Fruit fly (Drosophila melanogaster) whole organism, embryonic: ENCODE measurements around the gene CG14339.

Source experiments
- Antp ChIP-seq: fragments of 200-800 bp; sonication (Bioruptor generic); optimal IDR thresholded peaks from 3 replicates; lab custom pipeline; 2016; ENCODE audit warnings: missing biosample characterization, missing genetic modification characterization
- BEAF-32 ChIP-seq: fragments of 200-800 bp; sonication (Bioruptor generic); optimal IDR thresholded peaks from 3 replicates; lab custom pipeline; 2017; ENCODE audit warnings: missing biosample characterization, missing genetic modification characterization, mild to moderate bottlenecking, moderate library complexity, missing genetic modification reagents
- Bteb2 ChIP-seq: fragments of 200-800 bp; sonication (Bioruptor generic); optimal IDR thresholded peaks from 2 replicates; lab custom pipeline; 2016; ENCODE audit warnings: missing biosample characterization, missing genetic modification characterization
- CG10431 ChIP-seq: fragments of 200-800 bp; sonication (Bioruptor generic); optimal IDR thresholded peaks from 3 replicates; lab custom pipeline; 2018; ENCODE audit warnings: missing biosample characterization, mild to moderate bottlenecking, missing genetic modification characterization
- CG11247 ChIP-seq: fragments of 200-800 bp; sonication (Bioruptor generic); IDR thresholded peaks from 2 replicates; pipeline ENCODE4 v1.3.6; 2022; ENCODE audit warnings: missing biosample characterization, missing genetic modification characterization
- CG11560 ChIP-seq: fragments of 200-800 bp; sonication (Bioruptor generic); IDR thresholded peaks from 3 replicates; pipeline ENCODE4 v1.3.6; 2022; ENCODE audit warnings: missing biosample characterization, missing genetic modification characterization
- CG12071 ChIP-seq: fragments of 200-800 bp; sonication (Bioruptor generic); optimal IDR thresholded peaks from 3 replicates; lab custom pipeline; 2018; ENCODE audit warnings: missing biosample characterization, mild to moderate bottlenecking, missing genetic modification characterization
- CG12236 ChIP-seq: fragments of 200-800 bp; sonication (Bioruptor generic); optimal IDR thresholded peaks from 2 replicates; lab custom pipeline; 2016; ENCODE audit warnings: missing biosample characterization, missing genetic modification characterization
- CG12769 ChIP-seq: fragments of 200-800 bp; sonication (Bioruptor generic); optimal IDR thresholded peaks from 2 replicates; lab custom pipeline; 2019; ENCODE audit warnings: missing biosample characterization, mild to moderate bottlenecking, missing genetic modification characterization, moderate library complexity
- CG12942 ChIP-seq: fragments of 200-800 bp; sonication (Bioruptor generic); optimal IDR thresholded peaks from 3 replicates; lab custom pipeline; 2016; ENCODE audit warnings: missing biosample characterization, missing genetic modification characterization
- CG14860 ChIP-seq: fragments of 200-800 bp; sonication (Bioruptor generic); IDR thresholded peaks from 3 replicates; pipeline ENCODE4 v1.3.6; 2022; ENCODE audit warnings: missing biosample characterization, missing genetic modification characterization; ENCODE audit not compliant: partially characterized antibody
- CG15011 ChIP-seq: fragments of 200-800 bp; sonication (Bioruptor generic); optimal IDR thresholded peaks from 3 replicates; lab custom pipeline; 2018; ENCODE audit warnings: missing biosample characterization, mild to moderate bottlenecking, missing genetic modification characterization
- CG16863 ChIP-seq: fragments of 200-800 bp; sonication (Bioruptor generic); optimal IDR thresholded peaks from 3 replicates; lab custom pipeline; 2016; ENCODE audit warnings: missing biosample characterization, missing genetic modification characterization
- CG17186 ChIP-seq: fragments of 200-800 bp; sonication (Bioruptor generic); optimal IDR thresholded peaks from 3 replicates; lab custom pipeline; 2017; ENCODE audit warnings: missing biosample characterization, missing genetic modification reagents, missing genetic modification characterization
- CG17829 ChIP-seq: fragments of 200-800 bp; optimal IDR thresholded peaks from 2 replicates; lab custom pipeline; 2019; ENCODE audit warnings: missing biosample characterization, mild to moderate bottlenecking, missing genetic modification characterization, moderate library complexity
- CG2199 ChIP-seq: fragments of 200-800 bp; sonication (Bioruptor generic); IDR thresholded peaks from 3 replicates; pipeline ENCODE4 v1.3.6; 2022; ENCODE audit warnings: missing biosample characterization, missing genetic modification characterization
- CG31388 ChIP-seq: fragments of 200-800 bp; sonication (Bioruptor generic); optimal IDR thresholded peaks from 2 replicates; lab custom pipeline; 2016; ENCODE audit warnings: missing biosample characterization, missing genetic modification characterization
- CG31441 ChIP-seq: fragments of 200-800 bp; sonication (Bioruptor generic); IDR thresholded peaks from 2 replicates; pipeline ENCODE4 v1.3.6; 2022; ENCODE audit warnings: missing biosample characterization, missing genetic modification characterization
- CG34224 ChIP-seq: fragments of 200-800 bp; sonication (Bioruptor generic); IDR thresholded peaks from 3 replicates; pipeline ENCODE4 v1.3.6; 2022; ENCODE audit warnings: missing biosample characterization, missing genetic modification characterization; ENCODE audit not compliant: partially characterized antibody
- CG6254 ChIP-seq: fragments of 200-800 bp; sonication (Bioruptor generic); optimal IDR thresholded peaks from 3 replicates; lab custom pipeline; 2017; ENCODE audit warnings: mild to moderate bottlenecking, missing biosample characterization, missing genetic modification reagents, missing genetic modification characterization
- CG6683 ChIP-seq: fragments of 200-800 bp; sonication (Bioruptor generic); optimal IDR thresholded peaks from 2 replicates; lab custom pipeline; 2017; ENCODE audit warnings: missing biosample characterization, mild to moderate bottlenecking, missing genetic modification characterization, missing genetic modification reagents
- CG9876 ChIP-seq: fragments of 200-800 bp; sonication (Bioruptor generic); optimal IDR thresholded peaks from 2 replicates; lab custom pipeline; 2016; ENCODE audit warnings: missing biosample characterization, missing genetic modification characterization
- Dbx ChIP-seq: fragments of 200-800 bp; sonication (Bioruptor generic); IDR thresholded peaks from 3 replicates; pipeline ENCODE4 v1.3.6; 2022; ENCODE audit warnings: missing biosample characterization, missing genetic modification characterization
- Doc3 ChIP-seq: fragments of 200-800 bp; sonication (Bioruptor generic); IDR thresholded peaks from 3 replicates; pipeline ENCODE4 v1.3.6; 2022; ENCODE audit warnings: missing biosample characterization, missing genetic modification characterization; ENCODE audit not compliant: partially characterized antibody
- Ets65A ChIP-seq: fragments of 200-800 bp; sonication (Bioruptor generic); peaks from one replicate; lab custom pipeline; 2016; ENCODE audit warnings: missing biosample characterization, missing genetic modification characterization
- Fer3 ChIP-seq: fragments of 200-800 bp; sonication (Bioruptor generic); optimal IDR thresholded peaks from 2 replicates; lab custom pipeline; 2018; ENCODE audit warnings: missing biosample characterization, mild to moderate bottlenecking, missing genetic modification characterization, moderate library complexity
- H2.0 ChIP-seq: fragments of 200-800 bp; sonication (Bioruptor generic); IDR thresholded peaks from 2 replicates; pipeline ENCODE4 v1.3.6; 2022; ENCODE audit warnings: missing biosample characterization, missing genetic modification characterization
- HmgD ChIP-seq: fragments of 200-800 bp; sonication (Bioruptor generic); optimal IDR thresholded peaks from 3 replicates; lab custom pipeline; 2016; ENCODE audit warnings: missing biosample characterization, missing genetic modification characterization
- MTF-1 ChIP-seq: fragments of 200-800 bp; sonication (Bioruptor generic); optimal IDR thresholded peaks from 2 replicates; lab custom pipeline; 2018; ENCODE audit warnings: missing biosample characterization, mild to moderate bottlenecking, missing genetic modification characterization, borderline replicate concordance
- Med ChIP-seq: fragments of 200-800 bp; sonication (Bioruptor generic); peaks from one replicate; lab custom pipeline; 2016; ENCODE audit warnings: missing biosample characterization, missing genetic modification characterization, mild to moderate bottlenecking, inconsistent platforms, moderate library complexity
- NFAT ChIP-seq: fragments of 200-800 bp; sonication (Bioruptor generic); IDR thresholded peaks from 2 replicates; pipeline ENCODE4 v1.3.6; 2022; ENCODE audit warnings: missing biosample characterization, missing genetic modification characterization
- Optix ChIP-seq: fragments of 200-800 bp; sonication (Bioruptor generic); IDR thresholded peaks from 3 replicates; pipeline ENCODE4 v1.3.6; 2022; ENCODE audit warnings: missing biosample characterization, missing genetic modification characterization
- Ravus ChIP-seq: fragments of 200-800 bp; sonication (Bioruptor generic); IDR thresholded peaks from 2 replicates; pipeline ENCODE4 v1.3.6; 2022; ENCODE audit warnings: missing biosample characterization, missing genetic modification characterization
- Trl ChIP-seq, 3 experiments: fragments of >200 bp in 2 of 3; fragments of 200-800 bp in 1 of 3; sonication (Bioruptor generic) in 1 of 3; optimal IDR thresholded peaks; 2 replicates in 1 of 3; 3 replicates in 2 of 3; lab custom pipeline; 2016 to 2017; ENCODE audit warnings: missing biosample characterization in 1 of 3, missing genetic modification characterization in 1 of 3
- ab ChIP-seq: fragments of 200-800 bp; sonication (Bioruptor generic); optimal IDR thresholded peaks from 2 replicates; lab custom pipeline; 2016; ENCODE audit warnings: missing biosample characterization, missing genetic modification characterization
- al ChIP-seq: fragments of 200-800 bp; sonication (Bioruptor generic); IDR thresholded peaks from 2 replicates; pipeline ENCODE4 v1.3.6; 2022; ENCODE audit warnings: missing biosample characterization, missing genetic modification characterization
- disco-r ChIP-seq: fragments of 200-800 bp; sonication (Bioruptor generic); optimal IDR thresholded peaks from 2 replicates; lab custom pipeline; 2016; ENCODE audit warnings: missing biosample characterization, missing genetic modification characterization
- ind ChIP-seq: fragments of 200-800 bp; sonication (Bioruptor generic); optimal IDR thresholded peaks from 3 replicates; lab custom pipeline; 2016; ENCODE audit warnings: missing biosample characterization, missing genetic modification characterization
- nerfin-1 ChIP-seq: fragments of 200-800 bp; sonication (Bioruptor generic); optimal IDR thresholded peaks from 3 replicates; lab custom pipeline; 2019; ENCODE audit warnings: missing biosample characterization, mild to moderate bottlenecking, missing genetic modification characterization, moderate library complexity
- nerfin-2 ChIP-seq: fragments of 200-800 bp; sonication (Bioruptor generic); IDR thresholded peaks from 2 replicates; pipeline ENCODE4 v1.3.6; 2022; ENCODE audit warnings: missing biosample characterization, missing genetic modification characterization; ENCODE audit not compliant: partially characterized antibody
- ro ChIP-seq: fragments of 200-800 bp; sonication (Bioruptor generic); IDR thresholded peaks from 2 replicates; pipeline ENCODE4 v1.3.6; 2022; ENCODE audit warnings: missing biosample characterization, missing genetic modification characterization
- run ChIP-seq: fragments of 200-800 bp; sonication (Bioruptor generic); optimal IDR thresholded peaks from 3 replicates; lab custom pipeline; 2018; ENCODE audit warnings: missing biosample characterization, mild to moderate bottlenecking, missing genetic modification characterization
- sima ChIP-seq: fragments of 200-800 bp; sonication (Bioruptor generic); optimal IDR thresholded peaks from 2 replicates; lab custom pipeline; 2016; ENCODE audit warnings: missing biosample characterization, missing genetic modification characterization
- slp2 ChIP-seq: fragments of 200-800 bp; sonication (Bioruptor generic); optimal IDR thresholded peaks from 2 replicates; lab custom pipeline; 2016; ENCODE audit warnings: missing biosample characterization, missing genetic modification characterization
- stwl ChIP-seq: fragments of 200-800 bp; sonication (Bioruptor generic); optimal IDR thresholded peaks from 3 replicates; lab custom pipeline; 2018; ENCODE audit warnings: missing biosample characterization, mild to moderate bottlenecking, missing genetic modification characterization, moderate library complexity
- tll ChIP-seq, 2 experiments: fragments of 200-800 bp in 1 of 2; fragments of >200 bp in 1 of 2; sonication (Bioruptor generic) in 1 of 2; optimal IDR thresholded peaks; 2 replicates each; lab custom pipeline; 2017 to 2019; ENCODE audit warnings: missing biosample characterization in 2 of 2, missing genetic modification characterization in 2 of 2, mild to moderate bottlenecking in 1 of 2, moderate library complexity in 1 of 2
- tup ChIP-seq: fragments of 200-800 bp; sonication (Bioruptor generic); optimal IDR thresholded peaks from 2 replicates; lab custom pipeline; 2016; ENCODE audit warnings: missing biosample characterization, mild to moderate bottlenecking, missing genetic modification characterization, moderate library complexity
- usp ChIP-seq: fragments of >200 bp; optimal IDR thresholded peaks from 2 replicates; lab custom pipeline; 2017; ENCODE audit warnings: missing biosample characterization, missing genetic modification characterization
- vfl ChIP-seq: fragments of 200-800 bp; sonication (Bioruptor generic); optimal IDR thresholded peaks from 2 replicates; lab custom pipeline; 2016; ENCODE audit warnings: missing biosample characterization, missing genetic modification characterization
- z ChIP-seq: fragments of 200-800 bp; sonication (Bioruptor generic); IDR thresholded peaks from 3 replicates; pipeline ENCODE4 v1.3.6; 2022; ENCODE audit warnings: missing biosample characterization, missing genetic modification characterization
- zfh1 ChIP-seq: fragments of 200-800 bp; sonication (Bioruptor generic); IDR thresholded peaks from 3 replicates; pipeline ENCODE4 v1.3.6; 2022; ENCODE audit warnings: missing biosample characterization, missing genetic modification characterization

CG14339 gene

DNA sequence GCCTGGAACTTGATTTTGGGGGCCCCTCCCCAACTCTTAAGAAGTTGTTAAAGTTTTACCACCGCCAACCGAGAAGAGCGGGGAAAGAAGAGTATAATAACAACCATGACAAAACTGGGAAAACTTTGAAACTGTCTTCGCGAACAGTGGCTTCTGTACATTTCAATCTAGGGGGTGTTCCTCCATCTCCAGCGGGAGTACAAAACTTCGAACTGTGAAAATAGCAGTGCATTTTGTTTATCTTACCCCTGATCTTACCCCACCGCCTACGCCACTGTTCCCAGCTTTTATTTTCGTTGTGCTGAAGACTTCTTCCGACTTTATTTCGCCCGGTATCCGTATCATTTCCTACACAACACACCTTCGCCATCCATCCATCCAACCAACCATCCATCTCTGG is 37.4 kb upstream of the CG14339 start (continued):
- TF ChIP-seq CG14860 (no peak), CG31388 (no peak), NFAT (GFP tag; lab: Robert Waterston, UW) (0 out of 2 replicates have a peak, but pooled peaks have one; percentile 12), CG10431 (no peak), CG6683 (GFP tag; lab: Kevin White, UChicago) (no peak), CG31441 (no peak), nerfin-1 (tag; lab: Kevin White, UChicago) (no peak), ab (no peak), slp2 (GFP tag; lab: Kevin White, UChicago) (no peak), CG15011 (GFP tag; lab: Kevin White, UChicago) (no peak), CG9876 (GFP tag; lab: Kevin White, UChicago) (no peak), CG12071 (GFP tag; lab: Kevin White, UChicago) (peak; percentile 2), HmgD (GFP tag; lab: Kevin White, UChicago) (no peak), MTF-1 (GFP tag; lab: Kevin White, UChicago) (no peak), vfl (GFP tag; lab: Kevin White, UChicago) (no peak), z (GFP tag; lab: Robert Waterston, UW) (no peak), H2.0 (GFP tag; lab: Robert Waterston, UW) (peak; percentile 52; the same call in 1 of the 2 replicates), Ravus (GFP tag; lab: Robert Waterston, UW) (no peak), Fer3 (tag; lab: Kevin White, UChicago) (no peak), usp (GFP tag; lab: Kevin White, UChicago) (no peak), ind (GFP tag; lab: Kevin White, UChicago) (peak; percentile 10), nerfin-2 (GFP tag; lab: Robert Waterston, UW) (no peak), CG6254 (GFP tag; lab: Kevin White, UChicago) (peak; percentile 1), CG12769 (tag; lab: Kevin White, UChicago) (peak; percentile 42), Antp (GFP tag; lab: Kevin White, UChicago) (peak; percentile 67), CG16863 (no peak), CG12236 (GFP tag; lab: Kevin White, UChicago) (no peak), zfh1 (peak; percentile 55; the same call in 2 of the 3 replicates), Dbx (peak; percentile 62), CG17186 (GFP tag; lab: Kevin White, UChicago) (no peak), Trl (optimal IDR thresholded peaks at IDR 0.05; lab: Kevin White, UChicago) (no peak), Trl (GFP tag; optimal IDR thresholded peaks at IDR 0.05; lab: Kevin White, UChicago) (peak; percentile 6), stwl (no peak), CG17829 (no peak), CG2199 (no peak), tll (GFP tag; optimal IDR thresholded peaks at IDR 0.05; lab: Kevin White, UChicago) (no peak), Bteb2 (no peak), CG34224 (no peak), BEAF-32 (GFP tag; lab: Kevin White, UChicago) (no peak), Doc3 (GFP tag; lab: Robert Waterston, UW) (no peak), CG12942 (GFP tag; lab: Kevin White, UChicago) (no peak), run (tag; lab: Kevin White, UChicago) (no peak), CG11247 (GFP tag; lab: Robert Waterston, UW) (0 out of 2 replicates have a peak, but pooled peaks have one; percentile 41), al (GFP tag; lab: Robert Waterston, UW) (peak; percentile 27; the same call in 1 of the 2 replicates), CG11560 (tag; lab: Robert Waterston, UW) (no peak), ro (GFP tag; lab: Robert Waterston, UW) (no peak), Med (peak; percentile 85), disco-r (GFP tag; lab: Kevin White, UChicago) (no peak), tup (GFP tag; lab: Kevin White, UChicago) (no peak), Ets65A (peak; percentile 45), Optix (no peak), sima (GFP tag; lab: Kevin White, UChicago) (no peak)
